Worm (Caenorhabditis elegans) whole organism, early embryonic: Measurements from ENCODE around the gene pals-32.
A peak's percentile ranks its signal among the peaks of the same experiment; 100 is the strongest.

Experiments
- B0310.2 ChIP-seq: sonication (generic microtip); optimal IDR thresholded peaks from 2 replicates; lab custom pipeline; 2016; ENCODE audit warnings: mild to moderate bottlenecking, missing genetic modification characterization, missing compliant biosample characterization
- F13C5.2 ChIP-seq: sonication (generic microtip); optimal IDR thresholded peaks from 2 replicates; lab custom pipeline; 2017; ENCODE audit warnings: mild to moderate bottlenecking, missing genetic modification characterization, inconsistent platforms, missing compliant biosample characterization
- aly-1 ChIP-seq: sonication (generic microtip); optimal IDR thresholded peaks from 2 replicates; lab custom pipeline; 2016; ENCODE audit warnings: missing genetic modification characterization, missing compliant biosample characterization
- ama-1 ChIP-seq: fragments of 150-350 bp; optimal IDR thresholded peaks from 2 replicates; lab custom pipeline; 2014
- ceh-13 ChIP-seq: fragments of 200-800 bp; sonication (Bioruptor generic); optimal IDR thresholded peaks from 2 replicates; lab custom pipeline; 2018; ENCODE audit warnings: mild to moderate bottlenecking, missing genetic modification characterization, missing compliant biosample characterization
- ceh-36 ChIP-seq: sonication (generic microtip); optimal IDR thresholded peaks from 2 replicates; lab custom pipeline; 2016; ENCODE audit warnings: missing genetic modification characterization, inconsistent platforms, missing compliant biosample characterization
- ets-7 ChIP-seq: sonication (generic microtip); optimal IDR thresholded peaks from 2 replicates; lab custom pipeline; 2016; ENCODE audit warnings: missing genotype, missing genetic modification characterization, missing compliant biosample characterization
- flt-1 ChIP-seq: fragments of 200-800 bp; sonication (Bioruptor generic); IDR thresholded peaks from 2 replicates; pipeline ENCODE4 v1.3.6; 2022; ENCODE audit warnings: missing genetic modification characterization, missing compliant biosample characterization
- hmbx-1 ChIP-seq: sonication (generic microtip); optimal IDR thresholded peaks from 2 replicates; lab custom pipeline; 2016; ENCODE audit warnings: mild to moderate bottlenecking, missing genetic modification characterization, missing compliant biosample characterization
- hmg-4 ChIP-seq: fragments of 200-800 bp; sonication (Bioruptor generic); optimal IDR thresholded peaks from 2 replicates; lab custom pipeline; 2018; ENCODE audit warnings: mild to moderate bottlenecking, missing genetic modification characterization, missing compliant biosample characterization
- hnd-1 ChIP-seq: sonication (generic microtip); optimal IDR thresholded peaks from 2 replicates; lab custom pipeline; 2016; ENCODE audit warnings: missing genetic modification characterization, missing compliant biosample characterization
- pes-1 ChIP-seq: fragments of 200-800 bp; sonication (Bioruptor generic); IDR thresholded peaks from 2 replicates; pipeline ENCODE4 v1.3.6; 2022; ENCODE audit warnings: missing genetic modification reagents, missing genetic modification characterization, missing compliant biosample characterization
- scrt-1 ChIP-seq: fragments of 200-800 bp; sonication (Bioruptor generic); IDR thresholded peaks from 2 replicates; pipeline ENCODE4 v1.3.6; 2022; ENCODE audit warnings: missing genetic modification characterization, missing compliant biosample characterization
- sea-1 ChIP-seq: fragments of 200-800 bp; sonication (Bioruptor generic); conservative IDR thresholded peaks from 2 replicates; pipeline ENCODE4 v1.3.6; 2022; ENCODE audit warnings: missing genetic modification characterization, missing compliant biosample characterization
- tbx-11 ChIP-seq: fragments of 200-800 bp; sonication (Bioruptor generic); IDR thresholded peaks from 2 replicates; pipeline ENCODE4 v1.3.6; 2022; ENCODE audit warnings: missing genetic modification characterization, missing compliant biosample characterization
- tbx-37 ChIP-seq: fragments of 200-800 bp; sonication (Bioruptor generic); conservative IDR thresholded peaks from 2 replicates; pipeline ENCODE4 v1.3.6; 2022; ENCODE audit warnings: missing genetic modification reagents, missing genetic modification characterization, missing compliant biosample characterization
- tra-4 ChIP-seq: sonication (generic microtip); optimal IDR thresholded peaks from 2 replicates; lab custom pipeline; 2017; ENCODE audit warnings: missing genetic modification characterization, missing compliant biosample characterization

pals-32 gene

ce11 chrV:2875422-2875821, 21.0 kb upstream of the pals-32 start, which contains the start of gene folt-2:
Gene folt-2, minus strand, starts transcription at chrV:2875600.
- TF ChIP-seq pes-1 (GFP tag; lab: Robert Waterston, UW) = no peak
- no peak for TF ChIP-seq hnd-1 (tag; lab: Kevin White, UChicago)
- 0 out of 2 replicates have a peak, but pooled peaks have one; percentile 16 for TF ChIP-seq tbx-11 (GFP tag; lab: Robert Waterston, UW)
- TF ChIP-seq scrt-1 (GFP tag; lab: Robert Waterston, UW) = no peak
- TF ChIP-seq tbx-37 (GFP tag; lab: Robert Waterston, UW) = no peak
- TF ChIP-seq tra-4 = no peak
- no peak for TF ChIP-seq F13C5.2 (tag; lab: Kevin White, UChicago)

ce11 chrV:2876188-2876831, 20.1 kb upstream of the pals-32 start:
- TF ChIP-seq aly-1 (tag; lab: Kevin White, UChicago) = no peak
- no peak for TF ChIP-seq flt-1 (GFP tag; lab: Robert Waterston, UW)
- TF ChIP-seq ceh-13 (GFP tag; lab: Kevin White, UChicago) = no peak
- TF ChIP-seq scrt-1 (GFP tag; lab: Robert Waterston, UW) = no peak
- TF ChIP-seq tbx-11 (GFP tag; lab: Robert Waterston, UW) = no peak
- TF ChIP-seq F13C5.2 (tag; lab: Kevin White, UChicago) = no peak
- TF ChIP-seq tra-4 = no peak
- TF ChIP-seq sea-1 = no peak
- no peak for TF ChIP-seq hnd-1 (tag; lab: Kevin White, UChicago)
- TF ChIP-seq B0310.2 (tag; lab: Kevin White, UChicago) = no peak
- TF ChIP-seq ets-7 (tag; lab: Kevin White, UChicago) = no peak
- no peak for TF ChIP-seq hmg-4 (GFP tag; lab: Kevin White, UChicago)
- TF ChIP-seq tbx-37 (GFP tag; lab: Robert Waterston, UW) = no peak
- no peak for TF ChIP-seq ama-1 (lab: Kevin White, UChicago)
- TF ChIP-seq hmbx-1 (tag; lab: Kevin White, UChicago) = no peak
- no peak for TF ChIP-seq ceh-36 (tag; lab: Kevin White, UChicago)

- TF ChIP-seq pes-1 (GFP tag; lab: Robert Waterston, UW) (no peak), tbx-11 (GFP tag; lab: Robert Waterston, UW) (no peak), hnd-1 (tag; lab: Kevin White, UChicago) (no peak), hmbx-1 (tag; lab: Kevin White, UChicago) (no peak), hmg-4 (GFP tag; lab: Kevin White, UChicago) (no peak), scrt-1 (GFP tag; lab: Robert Waterston, UW) (no peak), tra-4 (no peak), sea-1 (no peak), ets-7 (tag; lab: Kevin White, UChicago) (no peak), F13C5.2 (tag; lab: Kevin White, UChicago) (no peak), flt-1 (GFP tag; lab: Robert Waterston, UW) (no peak), ceh-13 (GFP tag; lab: Kevin White, UChicago) (no peak), tbx-37 (GFP tag; lab: Robert Waterston, UW) (no peak), ceh-36 (tag; lab: Kevin White, UChicago) (no peak), B0310.2 (tag; lab: Kevin White, UChicago) (no peak), aly-1 (tag; lab: Kevin White, UChicago) (no peak)
Observed at ce11 chrV:2877509-2877908, 18.9 kb upstream of the pals-32 start, which contains the start of gene F37B4.10. Gene F37B4.10, minus strand, starts transcription at chrV:2877609.

- TF ChIP-seq hmbx-1 (tag; lab: Kevin White, UChicago) (no peak), B0310.2 (tag; lab: Kevin White, UChicago) (no peak), flt-1 (GFP tag; lab: Robert Waterston, UW) (no peak), ceh-13 (GFP tag; lab: Kevin White, UChicago) (no peak), ets-7 (tag; lab: Kevin White, UChicago) (no peak), sea-1 (no peak), ceh-36 (tag; lab: Kevin White, UChicago) (no peak), tbx-11 (GFP tag; lab: Robert Waterston, UW) (no peak), tra-4 (no peak), tbx-37 (GFP tag; lab: Robert Waterston, UW) (no peak), pes-1 (GFP tag; lab: Robert Waterston, UW) (no peak), F13C5.2 (tag; lab: Kevin White, UChicago) (no peak), hmg-4 (GFP tag; lab: Kevin White, UChicago) (no peak), hnd-1 (tag; lab: Kevin White, UChicago) (no peak), scrt-1 (GFP tag; lab: Robert Waterston, UW) (no peak), ama-1 (lab: Kevin White, UChicago) (no peak), aly-1 (tag; lab: Kevin White, UChicago) (no peak)
Observed at ce11 chrV:2879801-2880200, 16.6 kb upstream of the pals-32 start, which contains the start of gene str-39. Gene str-39, minus strand, starts transcription at chrV:2879901.

ce11 chrV:2880356-2880755, 16.1 kb upstream of the pals-32 start:
- TF ChIP-seq tra-4 (no peak), F13C5.2 (tag; lab: Kevin White, UChicago) (no peak), tbx-11 (GFP tag; lab: Robert Waterston, UW) (no peak), sea-1 (no peak), aly-1 (tag; lab: Kevin White, UChicago) (no peak), scrt-1 (GFP tag; lab: Robert Waterston, UW) (no peak), pes-1 (GFP tag; lab: Robert Waterston, UW) (no peak), hmg-4 (GFP tag; lab: Kevin White, UChicago) (no peak), ceh-13 (GFP tag; lab: Kevin White, UChicago) (no peak)

ce11 chrV:2881016-2881415, 15.4 kb upstream of the pals-32 start, which contains the start of gene ifc-1:
Gene ifc-1, plus strand, starts transcription at chrV:2881393.
- no peak for TF ChIP-seq hnd-1 (tag; lab: Kevin White, UChicago)
- no peak for TF ChIP-seq F13C5.2 (tag; lab: Kevin White, UChicago)
- TF ChIP-seq hmbx-1 (tag; lab: Kevin White, UChicago) = no peak
- no peak for TF ChIP-seq pes-1 (GFP tag; lab: Robert Waterston, UW)
- no peak for TF ChIP-seq hmg-4 (GFP tag; lab: Kevin White, UChicago)
